Worm (Caenorhabditis elegans) whole organism, midembryonic: ENCODE measurements around the gene nprt-1.

ENCODE experiments used
- T22C8.4 ChIP-seq: fragments of 200-800 bp; sonication (Bioruptor generic); IDR thresholded peaks from 2 replicates; pipeline ENCODE4 v1.3.6; 2022; ENCODE audit warnings: missing genetic modification characterization, missing compliant biosample characterization
- cog-1 ChIP-seq: sonication (generic microtip); optimal IDR thresholded peaks from 2 replicates; lab custom pipeline; 2016; ENCODE audit warnings: missing genetic modification characterization, missing compliant biosample characterization
- flt-1 ChIP-seq: fragments of 200-800 bp; sonication (Bioruptor generic); IDR thresholded peaks from 2 replicates; pipeline ENCODE4 v1.3.6; 2022; ENCODE audit warnings: missing genetic modification characterization, missing compliant biosample characterization
- med-1 ChIP-seq: sonication (generic microtip); optimal IDR thresholded peaks from 2 replicates; lab custom pipeline; 2017; ENCODE audit warnings: missing genetic modification characterization, mild to moderate bottlenecking, missing compliant biosample characterization, antibody characterized with exemption, missing genetic modification reagents; ENCODE audit not compliant: insufficient read depth
- ztf-29 ChIP-seq: fragments of 200-800 bp; sonication (Bioruptor generic); IDR thresholded peaks from 2 replicates; pipeline ENCODE4 v1.3.6; 2022; ENCODE audit warnings: missing genetic modification reagents, missing genetic modification characterization, missing compliant biosample characterization

DNA sequence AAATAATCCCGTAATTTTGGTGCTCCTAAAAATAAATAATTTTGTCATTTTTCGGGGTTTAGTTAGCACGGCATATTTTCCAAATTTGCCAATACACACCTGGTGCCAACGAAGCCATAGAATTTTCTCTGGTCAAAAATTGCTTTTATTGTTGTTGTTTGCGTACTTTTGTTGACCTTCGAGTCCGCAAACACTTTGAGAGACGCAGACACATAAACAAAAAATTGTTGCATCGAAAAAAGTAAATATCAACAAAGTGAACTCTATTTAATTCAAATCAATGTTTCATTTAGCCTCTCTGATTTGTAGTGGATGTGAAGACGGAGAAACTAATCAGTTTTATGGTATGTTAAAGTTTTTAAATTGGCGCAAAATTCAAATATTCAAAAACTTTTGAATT is 44.0 kb downstream of the nprt-1 start, which contains the start of gene Y54G2A.40:
- TF ChIP-seq ztf-29 (GFP tag; lab: Robert Waterston, UW) (no peak), med-1 (GFP tag; lab: Kevin White, UChicago) (no peak), flt-1 (no peak), T22C8.4 (GFP tag; lab: Robert Waterston, UW) (no peak), cog-1 (tag; lab: Kevin White, UChicago) (no peak)
